Fruit fly (Drosophila melanogaster) whole organism, embryonic: ENCODE data around the gene MAPk-Ak2.

Experiments used
- Abd-B ChIP-seq: fragments of 200-800 bp; sonication (Bioruptor generic); optimal IDR thresholded peaks from 2 replicates; lab custom pipeline; 2018; ENCODE audit warnings: missing biosample characterization, mild to moderate bottlenecking, missing genetic modification characterization, moderate library complexity
- Adf1 ChIP-seq: fragments of 200-800 bp; sonication (Bioruptor generic); IDR thresholded peaks from 2 replicates; pipeline ENCODE4 v1.3.6; 2022; ENCODE audit warnings: missing biosample characterization, missing genetic modification characterization
- CG10366 ChIP-seq: fragments of 200-800 bp; sonication (Bioruptor generic); IDR thresholded peaks from 2 replicates; pipeline ENCODE4 v1.3.6; 2022; ENCODE audit warnings: missing biosample characterization, missing genetic modification characterization
- CG11696 ChIP-seq: fragments of 200-800 bp; sonication (Bioruptor generic); IDR thresholded peaks from 2 replicates; pipeline ENCODE4 v1.3.6; 2022; ENCODE audit warnings: missing biosample characterization, missing genetic modification characterization
- CG12071 ChIP-seq: fragments of 200-800 bp; sonication (Bioruptor generic); optimal IDR thresholded peaks from 3 replicates; lab custom pipeline; 2018; ENCODE audit warnings: missing biosample characterization, mild to moderate bottlenecking, missing genetic modification characterization
- CG15479 ChIP-seq: fragments of 200-800 bp; sonication (Bioruptor generic); optimal IDR thresholded peaks from 3 replicates; lab custom pipeline; 2019; ENCODE audit warnings: missing biosample characterization, mild to moderate bottlenecking, missing genetic modification characterization, moderate library complexity
- CG17328 ChIP-seq: fragments of 200-800 bp; sonication (Bioruptor generic); IDR thresholded peaks from 2 replicates; pipeline ENCODE4 v1.3.6; 2022; ENCODE audit warnings: missing biosample characterization, missing genetic modification characterization
- CG17361 ChIP-seq: fragments of 200-800 bp; sonication (Bioruptor generic); IDR thresholded peaks from 3 replicates; pipeline ENCODE4 v1.3.6; 2022; ENCODE audit warnings: missing biosample characterization, missing genetic modification characterization
- CG17568 ChIP-seq: fragments of 200-800 bp; sonication (Bioruptor generic); optimal IDR thresholded peaks from 2 replicates; lab custom pipeline; 2018; ENCODE audit warnings: missing biosample characterization, mild to moderate bottlenecking, missing genetic modification characterization, moderate library complexity
- CG18764 ChIP-seq: fragments of 200-800 bp; sonication (Bioruptor generic); optimal IDR thresholded peaks from 3 replicates; lab custom pipeline; 2016; ENCODE audit warnings: missing biosample characterization, missing genetic modification characterization
- CG2120 ChIP-seq: fragments of 200-800 bp; sonication (Bioruptor generic); optimal IDR thresholded peaks from 3 replicates; lab custom pipeline; 2016; ENCODE audit warnings: missing biosample characterization, missing genetic modification characterization
- CG2678 ChIP-seq: fragments of 200-800 bp; sonication (Bioruptor generic); optimal IDR thresholded peaks from 3 replicates; lab custom pipeline; 2019; ENCODE audit warnings: missing biosample characterization, mild to moderate bottlenecking, missing genetic modification characterization, moderate library complexity
- CG30431 ChIP-seq: fragments of 200-800 bp; sonication (Bioruptor generic); optimal IDR thresholded peaks from 2 replicates; lab custom pipeline; 2017; ENCODE audit warnings: missing biosample characterization, missing genetic modification characterization
- CG32772 ChIP-seq: fragments of 200-800 bp; sonication (Bioruptor generic); IDR thresholded peaks from 2 replicates; pipeline ENCODE4 v1.3.6; 2022; ENCODE audit warnings: missing biosample characterization, missing genetic modification characterization
- CG33557 ChIP-seq: fragments of 200-800 bp; sonication (Bioruptor generic); optimal IDR thresholded peaks from 2 replicates; lab custom pipeline; 2019; ENCODE audit warnings: missing biosample characterization, mild to moderate bottlenecking, missing genetic modification characterization, moderate library complexity
- CG34376 ChIP-seq: fragments of 200-800 bp; sonication (Bioruptor generic); optimal IDR thresholded peaks from 2 replicates; lab custom pipeline; 2018; ENCODE audit warnings: missing biosample characterization, mild to moderate bottlenecking, missing genetic modification characterization
- CG34422 ChIP-seq: fragments of 200-800 bp; sonication (Bioruptor generic); IDR thresholded peaks from 3 replicates; pipeline ENCODE4 v1.3.6; 2022; ENCODE audit warnings: missing biosample characterization, missing genetic modification characterization
- CG7271 ChIP-seq: fragments of 200-800 bp; sonication (Bioruptor generic); optimal IDR thresholded peaks from 2 replicates; lab custom pipeline; 2018; ENCODE audit warnings: missing biosample characterization, mild to moderate bottlenecking, missing genetic modification characterization, moderate library complexity
- CG7839 ChIP-seq: fragments of 200-800 bp; sonication (Bioruptor generic); optimal IDR thresholded peaks from 3 replicates; lab custom pipeline; 2018; ENCODE audit warnings: missing biosample characterization, mild to moderate bottlenecking, missing genetic modification characterization, moderate library complexity
- CG9932 ChIP-seq: fragments of 200-800 bp; sonication (Bioruptor generic); IDR thresholded peaks from 2 replicates; pipeline ENCODE4 v1.3.6; 2022; ENCODE audit warnings: missing biosample characterization, missing genetic modification characterization
- CrebB ChIP-seq: fragments of 200-800 bp; sonication (Bioruptor generic); optimal IDR thresholded peaks from 3 replicates; lab custom pipeline; 2018; ENCODE audit warnings: missing biosample characterization, mild to moderate bottlenecking, missing genetic modification characterization
- Deaf1 ChIP-seq: fragments of 200-800 bp; optimal IDR thresholded peaks from 3 replicates; lab custom pipeline; 2019; ENCODE audit warnings: missing biosample characterization, mild to moderate bottlenecking, missing genetic modification characterization, moderate library complexity
- E2f1 ChIP-seq: fragments of 200-800 bp; sonication (Bioruptor generic); IDR thresholded peaks from 2 replicates; pipeline ENCODE4 v1.3.6; 2022; ENCODE audit warnings: missing biosample characterization, missing genetic modification characterization
- Eip74EF ChIP-seq, 2 experiments: fragments of 200-800 bp in 1 of 2; fragments of >200 bp in 1 of 2; sonication (Bioruptor generic) in 1 of 2; optimal IDR thresholded peaks; 2 replicates each; lab custom pipeline; 2017 to 2019; ENCODE audit warnings: missing biosample characterization in 2 of 2, missing genetic modification characterization in 2 of 2, mild to moderate bottlenecking in 1 of 2, moderate library complexity in 1 of 2
- GATAe ChIP-seq: fragments of 200-800 bp; sonication (Bioruptor generic); conservative IDR thresholded peaks from 2 replicates; pipeline ENCODE4 v1.3.6; 2022; ENCODE audit warnings: missing biosample characterization, missing genetic modification characterization
- H15 ChIP-seq: fragments of 200-800 bp; sonication (Bioruptor generic); IDR thresholded peaks from 3 replicates; pipeline ENCODE4 v1.3.6; 2022; ENCODE audit warnings: missing biosample characterization, missing genetic modification characterization
- Jarid2 ChIP-seq: fragments of 200-800 bp; sonication (Bioruptor generic); optimal IDR thresholded peaks from 3 replicates; lab custom pipeline; 2017; ENCODE audit warnings: mild to moderate bottlenecking, missing biosample characterization, missing genetic modification reagents, missing genetic modification characterization
- Lhr ChIP-seq: fragments of 200-800 bp; sonication (Bioruptor generic); optimal IDR thresholded peaks from 3 replicates; lab custom pipeline; 2017; ENCODE audit warnings: mild to moderate bottlenecking, missing biosample characterization, missing genetic modification reagents, missing genetic modification characterization
- NfI ChIP-seq: fragments of 200-800 bp; sonication (Bioruptor generic); optimal IDR thresholded peaks from 3 replicates; lab custom pipeline; 2018; ENCODE audit warnings: missing biosample characterization, mild to moderate bottlenecking, missing genetic modification characterization, moderate library complexity
- PHDP ChIP-seq: fragments of 200-800 bp; sonication (Bioruptor generic); optimal IDR thresholded peaks from 3 replicates; lab custom pipeline; 2018; ENCODE audit warnings: missing biosample characterization, mild to moderate bottlenecking, missing genetic modification characterization, moderate library complexity
- Side ChIP-seq: fragments of 200-800 bp; sonication (Bioruptor generic); optimal IDR thresholded peaks from 2 replicates; lab custom pipeline; 2016; ENCODE audit warnings: missing biosample characterization, missing genetic modification characterization
- Sry-δ ChIP-seq: fragments of 200-800 bp; sonication (Bioruptor generic); optimal IDR thresholded peaks from 2 replicates; lab custom pipeline; 2016; ENCODE audit warnings: missing biosample characterization, missing genetic modification characterization
- Trl ChIP-seq, 3 experiments: fragments of >200 bp in 2 of 3; fragments of 200-800 bp in 1 of 3; sonication (Bioruptor generic) in 1 of 3; optimal IDR thresholded peaks; 2 replicates in 1 of 3; 3 replicates in 2 of 3; lab custom pipeline; 2016 to 2017; ENCODE audit warnings: missing biosample characterization in 1 of 3, missing genetic modification characterization in 1 of 3
- az2 ChIP-seq: fragments of 200-800 bp; sonication (Bioruptor generic); optimal IDR thresholded peaks from 3 replicates; lab custom pipeline; 2016; ENCODE audit warnings: missing biosample characterization, missing genetic modification characterization
- ci ChIP-seq: fragments of 200-800 bp; sonication (Bioruptor generic); IDR thresholded peaks from 3 replicates; pipeline ENCODE4 v1.3.6; 2022; ENCODE audit warnings: missing biosample characterization, missing genetic modification characterization
- gem ChIP-seq: fragments of 200-800 bp; sonication (Bioruptor generic); optimal IDR thresholded peaks from 2 replicates; lab custom pipeline; 2019; ENCODE audit warnings: missing biosample characterization, mild to moderate bottlenecking, missing genetic modification characterization, moderate library complexity
- ind ChIP-seq: fragments of 200-800 bp; sonication (Bioruptor generic); optimal IDR thresholded peaks from 3 replicates; lab custom pipeline; 2016; ENCODE audit warnings: missing biosample characterization, missing genetic modification characterization
- lab ChIP-seq: fragments of 200-800 bp; sonication (Bioruptor generic); optimal IDR thresholded peaks from 3 replicates; lab custom pipeline; 2017; ENCODE audit warnings: missing biosample characterization, missing genetic modification characterization, mild to moderate bottlenecking, moderate library complexity, missing genetic modification reagents
- pzg ChIP-seq: fragments of 200-800 bp; sonication (Bioruptor generic); optimal IDR thresholded peaks from 3 replicates; lab custom pipeline; 2018; ENCODE audit warnings: missing biosample characterization, mild to moderate bottlenecking, missing genetic modification characterization, moderate library complexity
- repo ChIP-seq: fragments of 200-800 bp; sonication (Bioruptor generic); optimal IDR thresholded peaks from 2 replicates; lab custom pipeline; 2016; ENCODE audit warnings: missing biosample characterization, missing genetic modification characterization
- row ChIP-seq: fragments of 200-800 bp; sonication (Bioruptor generic); IDR thresholded peaks from 3 replicates; pipeline ENCODE4 v1.3.6; 2022; ENCODE audit warnings: missing biosample characterization, missing genetic modification characterization
- sd ChIP-seq: fragments of 200-800 bp; sonication (Bioruptor generic); optimal IDR thresholded peaks from 3 replicates; lab custom pipeline; 2018; ENCODE audit warnings: missing biosample characterization, mild to moderate bottlenecking, missing genetic modification characterization, moderate library complexity
- sisA ChIP-seq: fragments of 200-800 bp; sonication (Bioruptor generic); IDR thresholded peaks from 2 replicates; pipeline ENCODE4 v1.3.6; 2022; ENCODE audit warnings: missing biosample characterization, missing genetic modification characterization
- slbo ChIP-seq: fragments of 200-800 bp; sonication (Bioruptor generic); IDR thresholded peaks from 2 replicates; pipeline ENCODE4 v1.3.6; 2022; ENCODE audit warnings: missing biosample characterization, missing genetic modification characterization
- so ChIP-seq: fragments of 200-800 bp; sonication (Bioruptor generic); IDR thresholded peaks from 3 replicates; pipeline ENCODE4 v1.3.6; 2022; ENCODE audit warnings: missing biosample characterization, missing genetic modification characterization
- trh ChIP-seq: fragments of 200-800 bp; sonication (Bioruptor generic); optimal IDR thresholded peaks from 2 replicates; lab custom pipeline; 2016; ENCODE audit warnings: missing biosample characterization, missing genetic modification characterization
- wdn ChIP-seq: fragments of 200-800 bp; sonication (Bioruptor generic); IDR thresholded peaks from 2 replicates; pipeline ENCODE4 v1.3.6; 2022; ENCODE audit warnings: missing biosample characterization, missing genetic modification characterization
- z ChIP-seq: fragments of 200-800 bp; sonication (Bioruptor generic); IDR thresholded peaks from 3 replicates; pipeline ENCODE4 v1.3.6; 2022; ENCODE audit warnings: missing biosample characterization, missing genetic modification characterization
- zf30C ChIP-seq: fragments of 200-800 bp; sonication (Bioruptor generic); optimal IDR thresholded peaks from 3 replicates; lab custom pipeline; 2018; ENCODE audit warnings: missing biosample characterization, mild to moderate bottlenecking, missing genetic modification characterization

The MAPk-Ak2 gene

dm6 chrX:5715455-5716227 lies 48.4 kb downstream of the MAPk-Ak2 start (continued):
- TF ChIP-seq Side (GFP tag; lab: Kevin White, UChicago) = no peak
- peak; percentile 13; the same call in 1 of the 3 replicates for TF ChIP-seq ci (GFP tag; lab: Robert Waterston, UW)
- no peak for TF ChIP-seq az2 (GFP tag; lab: Kevin White, UChicago)
- no peak for TF ChIP-seq ind (GFP tag; lab: Kevin White, UChicago)
- peak; percentile 14; the same call in 1 of the 2 replicates for TF ChIP-seq CG9932 (GFP tag; lab: Robert Waterston, UW)
- TF ChIP-seq Deaf1 (tag; lab: Kevin White, UChicago) = peak; percentile 3
- no peak for TF ChIP-seq trh
- no peak for TF ChIP-seq GATAe (GFP tag; lab: Robert Waterston, UW)
- TF ChIP-seq lab = peak; percentile 31
- no peak for TF ChIP-seq PHDP
- no peak for TF ChIP-seq NfI (GFP tag; lab: Kevin White, UChicago)
- TF ChIP-seq Eip74EF (GFP tag; optimal IDR thresholded peaks at IDR 0.05; lab: Kevin White, UChicago) = no peak
- peak; percentile 19 for TF ChIP-seq CG7839 (tag; lab: Kevin White, UChicago)
- TF ChIP-seq Lhr (GFP tag; lab: Kevin White, UChicago) = no peak
- no peak for TF ChIP-seq H15 (GFP tag; lab: Robert Waterston, UW)
- no peak for TF ChIP-seq CG15479 (GFP tag; lab: Kevin White, UChicago)
- TF ChIP-seq Sry-δ = no peak
- TF ChIP-seq CG2120 (GFP tag; lab: Kevin White, UChicago) = peak; percentile 34
- TF ChIP-seq Adf1 (GFP tag; lab: Robert Waterston, UW) = peak; percentile 82
- TF ChIP-seq sd = peak; percentile 3
- peak; percentile 43 for TF ChIP-seq zf30C (GFP tag; lab: Kevin White, UChicago)
- TF ChIP-seq CG17361 = no peak
- TF ChIP-seq Abd-B (GFP tag; lab: Kevin White, UChicago) = no peak
- TF ChIP-seq row (GFP tag; lab: Robert Waterston, UW) = peak; percentile 47
- TF ChIP-seq wdn (GFP tag; lab: Robert Waterston, UW) = no peak
- TF ChIP-seq Trl (optimal IDR thresholded peaks at IDR 0.05; lab: Kevin White, UChicago) = peak in 1 of 2 experiments; percentile 17
- TF ChIP-seq Trl (GFP tag; optimal IDR thresholded peaks at IDR 0.05; lab: Kevin White, UChicago) = no peak
- peak; percentile 19 for TF ChIP-seq CG2678 (tag; lab: Kevin White, UChicago)
- no peak for TF ChIP-seq CG30431 (GFP tag; lab: Kevin White, UChicago)
- TF ChIP-seq CG10366 (GFP tag; lab: Robert Waterston, UW) = no peak
- TF ChIP-seq so = 0 out of 3 replicates have a peak, but pooled peaks have one; percentile 30
- no peak for TF ChIP-seq CG18764 (GFP tag; lab: Kevin White, UChicago)
- TF ChIP-seq CrebB (tag; lab: Kevin White, UChicago) = no peak
- TF ChIP-seq CG17328 = no peak
- no peak for TF ChIP-seq sisA (GFP tag; lab: Robert Waterston, UW)
- TF ChIP-seq CG34422 = no peak
- no peak for TF ChIP-seq CG17568
- peak; percentile 23 for TF ChIP-seq CG34376
- TF ChIP-seq CG33557 (GFP tag; lab: Kevin White, UChicago) = no peak
- TF ChIP-seq Jarid2 (GFP tag; lab: Kevin White, UChicago) = no peak
- TF ChIP-seq CG32772 = no peak
- no peak for TF ChIP-seq pzg
- TF ChIP-seq slbo (GFP tag; lab: Robert Waterston, UW) = peak; percentile 26; the same call in 1 of the 2 replicates
- TF ChIP-seq CG12071 (GFP tag; lab: Kevin White, UChicago) = no peak
- 0 out of 2 replicates have a peak, but pooled peaks have one; percentile 14 for TF ChIP-seq E2f1 (GFP tag; lab: Robert Waterston, UW)
- peak; percentile 83 for TF ChIP-seq z
- TF ChIP-seq repo (GFP tag; lab: Kevin White, UChicago) = no peak
- TF ChIP-seq CG7271 (tag; lab: Kevin White, UChicago) = no peak
- no peak for TF ChIP-seq CG11696
- TF ChIP-seq gem (tag; lab: Kevin White, UChicago) = peak; percentile 18
